Worm (Caenorhabditis elegans): ENCODE measurements around the gene rad-50.

The rad-50 gene

DNA sequence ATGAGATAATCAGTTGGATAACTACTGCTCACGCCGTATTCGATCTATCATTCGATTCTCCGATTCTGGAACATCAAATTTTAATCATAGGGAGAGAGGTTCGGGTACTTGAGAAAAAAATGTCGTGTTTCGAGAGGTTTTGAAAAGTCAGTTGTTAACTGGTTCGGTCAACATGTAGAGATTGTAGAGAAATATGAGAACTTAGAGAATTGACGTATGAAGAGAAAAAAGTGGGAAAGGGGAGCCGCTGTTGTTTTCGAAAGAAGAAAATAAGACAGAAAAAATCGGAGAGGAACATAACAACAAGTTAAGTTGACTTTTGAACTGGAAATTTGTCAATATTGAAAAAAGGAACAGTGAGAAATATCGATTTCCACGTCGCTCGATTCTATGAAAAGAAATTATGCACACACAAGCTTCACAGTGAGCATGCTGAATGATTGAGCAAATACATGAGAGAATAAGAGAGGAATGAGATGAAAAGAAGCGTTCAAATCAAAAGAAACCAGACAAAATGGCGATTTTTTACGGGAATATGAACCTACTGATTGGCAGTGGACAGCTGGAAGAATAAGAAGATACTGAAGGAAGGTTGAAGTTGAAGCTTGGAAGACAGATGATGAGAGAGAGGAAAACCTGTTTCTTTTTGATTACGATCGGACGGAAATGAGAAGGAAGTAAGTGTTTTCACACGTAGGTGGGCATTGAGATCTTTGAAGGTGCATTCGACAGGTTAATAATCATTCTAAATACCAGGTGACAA is at the start of gene rad-50, which contains the start of the genes T04H1.13 and slfl-5:
TSS of gene rad-50 (plus strand) at position 667 of the 763 bp plus-strand sequence.
TSS of gene T04H1.13 (minus strand) at position 51 of the 763 bp plus-strand sequence.
TSS of gene slfl-5 (minus strand) at position 65 of the 763 bp plus-strand sequence.
- TF ChIP-seq ceh-13 (GFP tag; optimal IDR thresholded peaks at IDR 0.05) (no peak), hnd-1 (tag; optimal IDR thresholded peaks at IDR 0.05) (no peak), tra-4 (tag; optimal IDR thresholded peaks at IDR 0.05) (no peak), F13C5.2 (tag; optimal IDR thresholded peaks at IDR 0.05) (no peak), hmbx-1 (tag; optimal IDR thresholded peaks at IDR 0.05) (no peak), flt-1 (GFP tag; IDR thresholded peaks at IDR 0.05) (no peak), sea-1 (GFP tag; conservative IDR thresholded peaks at IDR 0.05) (no peak), aly-1 (tag; optimal IDR thresholded peaks at IDR 0.05) (no peak), ets-7 (tag; optimal IDR thresholded peaks at IDR 0.05) (no peak), scrt-1 (GFP tag; IDR thresholded peaks at IDR 0.05) (no peak), ama-1 (optimal IDR thresholded peaks at IDR 0.05) (no peak), pes-1 (GFP tag; IDR thresholded peaks at IDR 0.05) (no peak), tbx-37 (GFP tag; conservative IDR thresholded peaks at IDR 0.05) (no peak), hmg-4 (GFP tag; optimal IDR thresholded peaks at IDR 0.05) (no peak), ceh-36 (tag; optimal IDR thresholded peaks at IDR 0.05) (no peak), tbx-11 (GFP tag; IDR thresholded peaks at IDR 0.05) (no peak), B0310.2 (tag; optimal IDR thresholded peaks at IDR 0.05) (no peak)

DNA sequence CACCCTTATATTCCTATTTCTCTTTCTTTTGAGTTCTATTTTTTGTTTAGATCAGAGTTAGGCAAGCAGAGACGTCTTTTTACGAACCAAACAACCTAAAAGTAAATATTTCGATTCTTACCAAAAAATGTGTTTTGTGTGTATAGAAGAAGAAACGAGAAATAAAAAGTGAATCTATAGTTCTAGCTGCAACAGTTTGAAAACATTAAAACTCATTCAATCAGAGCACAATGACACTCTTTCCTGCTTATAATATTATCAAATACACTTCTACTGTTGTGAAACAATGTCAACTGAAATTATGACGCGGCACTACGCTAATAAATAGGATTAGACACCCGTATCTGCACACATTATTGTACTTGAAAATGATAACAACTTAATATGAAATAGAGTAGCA is 49.6 kb upstream of the rad-50 start, which contains the start of gene ZK836.3:
TSS of gene ZK836.3 (minus strand) at position 101 of the 400 bp plus-strand sequence.
- TF ChIP-seq hmg-4 (GFP tag; optimal IDR thresholded peaks at IDR 0.05): no peak
- TF ChIP-seq sea-1 (GFP tag; conservative IDR thresholded peaks at IDR 0.05): no peak
- no peak for TF ChIP-seq B0310.2 (tag; optimal IDR thresholded peaks at IDR 0.05)
- TF ChIP-seq tbx-11 (GFP tag; IDR thresholded peaks at IDR 0.05): no peak
- no peak for TF ChIP-seq ets-7 (tag; optimal IDR thresholded peaks at IDR 0.05)
- no peak for TF ChIP-seq aly-1 (tag; optimal IDR thresholded peaks at IDR 0.05)
- TF ChIP-seq hmbx-1 (tag; optimal IDR thresholded peaks at IDR 0.05): no peak
- no peak for TF ChIP-seq ceh-36 (tag; optimal IDR thresholded peaks at IDR 0.05)
- no peak for TF ChIP-seq flt-1 (GFP tag; IDR thresholded peaks at IDR 0.05)
- TF ChIP-seq hnd-1 (tag; optimal IDR thresholded peaks at IDR 0.05): no peak
- TF ChIP-seq tra-4 (tag; optimal IDR thresholded peaks at IDR 0.05): no peak
- no peak for TF ChIP-seq ceh-13 (GFP tag; optimal IDR thresholded peaks at IDR 0.05)
- TF ChIP-seq tbx-37 (GFP tag; conservative IDR thresholded peaks at IDR 0.05): no peak
- TF ChIP-seq scrt-1 (GFP tag; IDR thresholded peaks at IDR 0.05): no peak

DNA sequence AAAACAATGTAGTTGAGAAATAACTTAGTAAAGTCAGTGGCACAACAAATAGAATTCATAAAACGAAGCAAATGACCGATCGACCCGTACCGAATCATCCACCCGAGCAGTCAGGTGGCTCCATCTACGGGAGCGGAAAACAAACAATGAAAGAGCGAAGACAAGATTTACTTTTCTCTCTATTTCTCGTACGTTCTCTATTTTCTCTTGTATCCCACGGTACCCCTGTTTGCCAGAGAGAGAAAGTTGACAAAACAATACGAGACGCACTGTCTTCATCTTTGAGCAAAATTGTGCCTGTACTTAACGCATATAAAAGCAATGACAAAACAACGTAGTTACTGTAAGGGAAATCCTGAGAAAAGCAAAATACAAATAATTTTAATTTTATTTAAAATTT is 48.8 kb upstream of the rad-50 start:
- TF ChIP-seq tbx-11 (GFP tag; IDR thresholded peaks at IDR 0.05): no peak
- TF ChIP-seq ama-1 (optimal IDR thresholded peaks at IDR 0.05): no peak
- TF ChIP-seq F13C5.2 (tag; optimal IDR thresholded peaks at IDR 0.05): no peak
- no peak for TF ChIP-seq hmg-4 (GFP tag; optimal IDR thresholded peaks at IDR 0.05)
- no peak for TF ChIP-seq hmbx-1 (tag; optimal IDR thresholded peaks at IDR 0.05)
- TF ChIP-seq hnd-1 (tag; optimal IDR thresholded peaks at IDR 0.05): no peak
- no peak for TF ChIP-seq ets-7 (tag; optimal IDR thresholded peaks at IDR 0.05)
- no peak for TF ChIP-seq tbx-37 (GFP tag; conservative IDR thresholded peaks at IDR 0.05)
- TF ChIP-seq tra-4 (tag; optimal IDR thresholded peaks at IDR 0.05): no peak
- TF ChIP-seq scrt-1 (GFP tag; IDR thresholded peaks at IDR 0.05): no peak
- no peak for TF ChIP-seq aly-1 (tag; optimal IDR thresholded peaks at IDR 0.05)

- TF ChIP-seq ets-7 (tag; optimal IDR thresholded peaks at IDR 0.05) (no peak), ceh-13 (GFP tag; optimal IDR thresholded peaks at IDR 0.05) (no peak), pes-1 (GFP tag; IDR thresholded peaks at IDR 0.05) (no peak), tbx-37 (GFP tag; conservative IDR thresholded peaks at IDR 0.05) (no peak), ceh-36 (tag; optimal IDR thresholded peaks at IDR 0.05) (no peak), tbx-11 (GFP tag; IDR thresholded peaks at IDR 0.05) (no peak), flt-1 (GFP tag; IDR thresholded peaks at IDR 0.05) (no peak)
Observed at ce11 chrV:12197748-12198147, 47.7 kb upstream of the rad-50 start.

- TF ChIP-seq B0310.2 (tag; optimal IDR thresholded peaks at IDR 0.05) (no peak), flt-1 (GFP tag; IDR thresholded peaks at IDR 0.05) (no peak), pes-1 (GFP tag; IDR thresholded peaks at IDR 0.05) (no peak), sea-1 (GFP tag; conservative IDR thresholded peaks at IDR 0.05) (no peak)
Observed at ce11 chrV:12198545-12198944, 46.9 kb upstream of the rad-50 start, which contains the start of gene lon-3. lon-3 (minus strand) TSS chrV:12198645.

DNA sequence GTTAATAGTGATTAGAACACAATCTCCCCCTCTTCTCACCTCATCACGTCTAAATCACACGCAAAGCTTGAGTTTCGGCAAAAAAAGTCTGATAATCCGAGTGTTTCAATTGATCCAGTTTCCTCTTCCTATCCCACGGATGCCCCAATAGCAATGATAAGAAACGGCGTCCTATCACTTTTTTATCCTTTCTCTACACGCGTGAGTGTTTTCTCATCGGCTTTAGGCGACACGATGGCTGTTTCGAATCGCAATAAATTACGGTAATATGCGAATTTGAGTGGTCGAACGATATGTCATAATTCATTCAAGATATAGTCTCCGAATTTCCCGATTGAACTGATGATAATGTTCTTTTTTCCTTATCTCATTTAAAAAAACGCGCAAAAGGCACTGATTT is 46.0 kb upstream of the rad-50 start:
- TF ChIP-seq aly-1 (tag; optimal IDR thresholded peaks at IDR 0.05) (no peak), tbx-37 (GFP tag; conservative IDR thresholded peaks at IDR 0.05) (no peak), tbx-11 (GFP tag; IDR thresholded peaks at IDR 0.05) (no peak), ama-1 (optimal IDR thresholded peaks at IDR 0.05) (no peak), hmg-4 (GFP tag; optimal IDR thresholded peaks at IDR 0.05) (no peak), F13C5.2 (tag; optimal IDR thresholded peaks at IDR 0.05) (no peak), flt-1 (GFP tag; IDR thresholded peaks at IDR 0.05) (no peak), pes-1 (GFP tag; IDR thresholded peaks at IDR 0.05) (no peak), tra-4 (tag; optimal IDR thresholded peaks at IDR 0.05) (no peak), ceh-36 (tag; optimal IDR thresholded peaks at IDR 0.05) (no peak), ets-7 (tag; optimal IDR thresholded peaks at IDR 0.05) (no peak), scrt-1 (GFP tag; IDR thresholded peaks at IDR 0.05) (no peak), sea-1 (GFP tag; conservative IDR thresholded peaks at IDR 0.05) (no peak), B0310.2 (tag; optimal IDR thresholded peaks at IDR 0.05) (no peak), hmbx-1 (tag; optimal IDR thresholded peaks at IDR 0.05) (no peak), hnd-1 (tag; optimal IDR thresholded peaks at IDR 0.05) (no peak), ceh-13 (GFP tag; optimal IDR thresholded peaks at IDR 0.05) (no peak)

- TF ChIP-seq tbx-11 (GFP tag; IDR thresholded peaks at IDR 0.05): no peak
- no peak for TF ChIP-seq ceh-13 (GFP tag; optimal IDR thresholded peaks at IDR 0.05)
- TF ChIP-seq tra-4 (tag; optimal IDR thresholded peaks at IDR 0.05): no peak
- TF ChIP-seq sea-1 (GFP tag; conservative IDR thresholded peaks at IDR 0.05): no peak
- no peak for TF ChIP-seq B0310.2 (tag; optimal IDR thresholded peaks at IDR 0.05)
- no peak for TF ChIP-seq F13C5.2 (tag; optimal IDR thresholded peaks at IDR 0.05)
- no peak for TF ChIP-seq ets-7 (tag; optimal IDR thresholded peaks at IDR 0.05)
- no peak for TF ChIP-seq aly-1 (tag; optimal IDR thresholded peaks at IDR 0.05)
- no peak for TF ChIP-seq scrt-1 (GFP tag; IDR thresholded peaks at IDR 0.05)
- TF ChIP-seq hnd-1 (tag; optimal IDR thresholded peaks at IDR 0.05): no peak
- TF ChIP-seq ama-1 (optimal IDR thresholded peaks at IDR 0.05): no peak
- TF ChIP-seq flt-1 (GFP tag; IDR thresholded peaks at IDR 0.05): no peak
- no peak for TF ChIP-seq ceh-36 (tag; optimal IDR thresholded peaks at IDR 0.05)
- no peak for TF ChIP-seq pes-1 (GFP tag; IDR thresholded peaks at IDR 0.05)
- no peak for TF ChIP-seq hmg-4 (GFP tag; optimal IDR thresholded peaks at IDR 0.05)
- no peak for TF ChIP-seq hmbx-1 (tag; optimal IDR thresholded peaks at IDR 0.05)
- no peak for TF ChIP-seq tbx-37 (GFP tag; conservative IDR thresholded peaks at IDR 0.05)
Observed at ce11 chrV:12208678-12209077, 36.8 kb upstream of the rad-50 start.

Data from whole organism, early embryonic.